Worm (Caenorhabditis elegans): ENCODE results near the gene ZC443.7.

ZC443.7 gene

DNA sequence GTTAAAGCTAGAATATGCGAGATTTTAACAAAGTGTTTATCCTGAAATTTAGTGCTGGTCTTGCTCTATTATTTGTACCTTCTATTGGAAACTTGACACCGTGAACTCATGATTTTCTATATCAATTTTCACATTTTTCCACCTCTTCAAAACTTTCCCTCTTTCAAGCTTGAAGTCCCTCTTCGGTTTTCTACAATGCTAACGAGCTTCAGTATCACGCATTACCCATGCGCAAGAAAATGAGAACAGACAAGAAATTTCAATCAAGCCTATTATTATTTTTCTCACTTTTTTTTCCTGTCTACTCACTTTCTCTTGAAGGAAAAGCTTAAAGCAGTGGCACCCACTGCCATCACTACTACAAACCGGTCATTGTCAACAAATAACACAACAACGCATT, 5.5 kb downstream of the ZC443.7 start:
- TF ChIP-seq ama-1 (optimal IDR thresholded peaks at IDR 0.05) (peak; percentile 42), lin-39 (tag; optimal IDR thresholded peaks at IDR 0.05) (no peak), unc-39 (tag; optimal IDR thresholded peaks at IDR 0.05) (no peak), lin-15B (tag; optimal IDR thresholded peaks at IDR 0.05) (no peak), hmg-11 (tag; optimal IDR thresholded peaks at IDR 0.05) (no peak), nhr-11 (tag; optimal IDR thresholded peaks at IDR 0.05) (no peak), aly-2 (tag; optimal IDR thresholded peaks at IDR 0.05) (no peak), nhr-67 (tag; optimal IDR thresholded peaks at IDR 0.05) (no peak), zag-1 (tag; optimal IDR thresholded peaks at IDR 0.05) (no peak), nhr-77 (tag; optimal IDR thresholded peaks at IDR 0.05) (no peak), lsy-12 (tag; optimal IDR thresholded peaks at IDR 0.05) (no peak), ceh-9 (tag; optimal IDR thresholded peaks at IDR 0.05) (no peak), nhr-12 (tag; optimal IDR thresholded peaks at IDR 0.05) (no peak), egl-5 (tag; optimal IDR thresholded peaks at IDR 0.05) (peak; percentile 58), nhr-43 (tag; optimal IDR thresholded peaks at IDR 0.05; ENCODE audit: poor library complexity, severe bottlenecking) (no peak), mdl-1 (tag; optimal IDR thresholded peaks at IDR 0.05) (no peak), nhr-28 (tag; optimal IDR thresholded peaks at IDR 0.05) (no peak), pha-4 (tag; optimal IDR thresholded peaks at IDR 0.05) (peak; percentile 44)

DNA sequence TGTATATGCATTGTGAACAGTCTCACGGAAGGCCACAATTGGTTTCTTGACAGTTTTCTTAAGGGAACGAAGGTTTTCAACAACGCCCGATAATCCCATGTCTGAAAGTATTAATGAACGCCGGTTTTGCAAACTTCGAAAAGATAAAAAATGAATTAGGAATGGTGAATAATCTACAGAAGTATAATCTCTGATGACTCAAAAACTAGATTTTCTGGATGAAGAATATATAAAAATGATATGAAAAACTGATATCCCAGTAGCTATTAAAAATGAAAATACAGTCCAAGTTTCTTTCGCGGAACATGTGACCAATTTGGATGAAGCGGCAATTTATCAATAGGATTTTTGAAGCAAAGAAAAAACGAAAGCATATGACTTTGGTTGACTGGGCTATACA, 7.7 kb downstream of the ZC443.7 start, which contains the start of gene ZC443.3:
TSS of gene ZC443.3 (minus strand) at position 101 of the 400 bp plus-strand sequence.
- TF ChIP-seq sea-2 (GFP tag; optimal IDR thresholded peaks at IDR 0.05) (no peak), fkh-10 (GFP tag; optimal IDR thresholded peaks at IDR 0.05) (no peak), egl-5 (tag; optimal IDR thresholded peaks at IDR 0.05) (no peak), ztf-11 (tag; optimal IDR thresholded peaks at IDR 0.05) (no peak), lin-39 (tag; optimal IDR thresholded peaks at IDR 0.05) (no peak), ceh-82 (tag; optimal IDR thresholded peaks at IDR 0.05) (no peak), eor-1 (tag; optimal IDR thresholded peaks at IDR 0.05) (no peak), elt-1 (tag; optimal IDR thresholded peaks at IDR 0.05) (no peak), jun-1 (tag; optimal IDR thresholded peaks at IDR 0.05) (no peak)

DNA sequence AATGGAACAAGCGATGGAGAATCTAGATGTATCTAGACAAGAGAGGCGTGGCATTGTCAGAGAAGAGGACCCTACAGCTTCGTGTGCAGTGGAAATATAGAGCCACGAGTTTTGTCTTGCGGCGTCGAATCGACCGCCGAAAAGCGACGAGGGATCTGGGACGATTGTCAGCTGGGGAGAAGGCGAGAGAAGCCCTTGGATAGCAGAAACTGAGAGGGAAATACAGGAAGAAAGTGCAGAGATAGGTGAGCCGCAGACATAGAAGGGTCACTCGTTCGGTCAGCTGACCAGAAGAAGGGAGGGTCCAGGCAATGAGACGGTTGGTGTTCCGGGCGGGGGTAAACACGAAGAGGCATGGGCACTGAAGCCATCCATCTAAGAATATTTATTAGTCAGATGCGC, 8.2 kb downstream of the ZC443.7 start:
- no peak for TF ChIP-seq jun-1 (tag; optimal IDR thresholded peaks at IDR 0.05)
- TF ChIP-seq skn-1 (tag; optimal IDR thresholded peaks at IDR 0.05) = peak; percentile 12
- TF ChIP-seq lin-15B (tag; optimal IDR thresholded peaks at IDR 0.05) = peak; percentile 37
- TF ChIP-seq fkh-10 (GFP tag; optimal IDR thresholded peaks at IDR 0.05) = peak; percentile 60
- peak; percentile 71 for TF ChIP-seq snpc-4 (tag; optimal IDR thresholded peaks at IDR 0.05)
- TF ChIP-seq ztf-11 (tag; optimal IDR thresholded peaks at IDR 0.05) = no peak
- peak; percentile 50 for TF ChIP-seq tbx-2 (tag; optimal IDR thresholded peaks at IDR 0.05)
- no peak for TF ChIP-seq ZK546.5 (tag; optimal IDR thresholded peaks at IDR 0.05)
- TF ChIP-seq nfya-1 (tag; optimal IDR thresholded peaks at IDR 0.05; ENCODE audit: insufficient read depth) = peak; percentile 80
- peak; percentile 13 for TF ChIP-seq nhr-11 (tag; optimal IDR thresholded peaks at IDR 0.05)
- peak; percentile 81 for TF ChIP-seq hmg-11 (tag; optimal IDR thresholded peaks at IDR 0.05)
- peak; percentile 32 for TF ChIP-seq fkh-2 (tag; optimal IDR thresholded peaks at IDR 0.05)
- TF ChIP-seq pha-4 (tag; optimal IDR thresholded peaks at IDR 0.05) = peak; percentile 75
- no peak for TF ChIP-seq elt-1 (tag; optimal IDR thresholded peaks at IDR 0.05)
- TF ChIP-seq nhr-23 (tag; optimal IDR thresholded peaks at IDR 0.05) = peak; percentile 17
- TF ChIP-seq lsy-12 (tag; optimal IDR thresholded peaks at IDR 0.05) = peak; percentile 14
- TF ChIP-seq lin-39 (tag; optimal IDR thresholded peaks at IDR 0.05) = peak; percentile 78
- TF ChIP-seq nhr-67 (tag; optimal IDR thresholded peaks at IDR 0.05) = no peak
- peak; percentile 38 for TF ChIP-seq ceh-28 (tag; optimal IDR thresholded peaks at IDR 0.05)

DNA sequence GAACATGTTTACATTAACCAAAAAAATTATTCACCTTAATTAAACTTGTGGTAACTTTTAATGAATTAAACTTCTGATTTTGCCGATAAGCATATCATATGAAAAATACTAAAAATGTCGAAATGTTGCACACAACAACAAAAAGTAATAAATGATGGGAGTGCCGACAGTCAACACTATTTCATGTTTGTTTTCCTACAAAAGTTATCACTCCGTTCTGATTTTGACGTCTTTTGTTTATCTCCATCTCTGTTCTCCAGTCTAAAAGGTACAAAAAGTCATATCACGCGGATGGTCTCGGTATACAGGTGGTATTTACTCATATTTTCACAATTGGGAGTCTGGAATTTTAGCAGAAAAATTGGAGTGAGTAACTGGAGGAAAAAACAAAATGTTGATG, 9.1 kb downstream of the ZC443.7 start:
- TF ChIP-seq pha-4 (tag; optimal IDR thresholded peaks at IDR 0.05) = peak; percentile 89
- TF ChIP-seq ztf-11 (tag; optimal IDR thresholded peaks at IDR 0.05) = no peak
- TF ChIP-seq pqm-1 (tag; optimal IDR thresholded peaks at IDR 0.05) = peak; percentile 33

DNA sequence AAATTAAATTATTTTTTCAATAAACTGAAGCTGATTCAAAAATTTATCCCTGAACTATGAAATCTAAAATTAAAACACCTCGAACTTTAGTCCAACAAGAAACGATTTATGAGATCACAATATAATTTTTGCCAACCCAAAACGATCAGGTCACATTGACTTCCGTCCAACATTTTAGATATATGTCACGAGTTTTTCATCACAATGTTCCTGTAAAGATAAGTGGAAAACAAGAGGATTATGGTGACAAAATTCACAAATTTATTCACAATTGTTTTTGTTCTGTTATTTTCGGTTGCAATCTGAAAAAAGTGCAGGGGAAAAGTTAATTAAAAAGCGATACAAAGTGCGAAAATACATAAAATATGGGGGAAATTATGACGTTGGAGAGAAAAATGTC, 10.4 kb downstream of the ZC443.7 start:
- TF ChIP-seq nhr-23 (tag; optimal IDR thresholded peaks at IDR 0.05) = peak; percentile 53
- TF ChIP-seq pqm-1 (tag; optimal IDR thresholded peaks at IDR 0.05) = no peak
